Fruit fly (Drosophila melanogaster) whole organism, adult: Measurements from ENCODE around the gene CG14406.

Experiments
- CG11617 ChIP-seq: fragments of 200-800 bp; sonication (Bioruptor generic); optimal IDR thresholded peaks from 2 replicates; lab custom pipeline; 2017; ENCODE audit warnings: mild to moderate bottlenecking, missing biosample characterization, missing genetic modification reagents, missing genetic modification characterization
- CG12768 ChIP-seq: fragments of 200-800 bp; sonication (Bioruptor generic); optimal IDR thresholded peaks from 2 replicates; lab custom pipeline; 2017; ENCODE audit warnings: missing biosample characterization, missing genetic modification characterization, mild to moderate bottlenecking, moderate library complexity, missing genetic modification reagents
- CG14711 ChIP-seq: fragments of 200-800 bp; sonication (Bioruptor generic); optimal IDR thresholded peaks from 2 replicates; lab custom pipeline; 2018; ENCODE audit warnings: missing biosample characterization, mild to moderate bottlenecking, missing genetic modification characterization, moderate library complexity
- CG1620 ChIP-seq: fragments of 200-800 bp; sonication (Bioruptor generic); optimal IDR thresholded peaks from 2 replicates; lab custom pipeline; 2016; ENCODE audit warnings: missing biosample characterization, missing genetic modification characterization
- CG33017 ChIP-seq: fragments of 200-800 bp; sonication (Bioruptor generic); optimal IDR thresholded peaks from 2 replicates; lab custom pipeline; 2018; ENCODE audit warnings: missing biosample characterization, mild to moderate bottlenecking, missing genetic modification characterization, moderate library complexity
- CG5204 ChIP-seq: fragments of 200-800 bp; sonication (Bioruptor generic); optimal IDR thresholded peaks from 2 replicates; lab custom pipeline; 2016; ENCODE audit warnings: missing biosample characterization, missing genetic modification characterization
- CG7045 ChIP-seq: fragments of 200-800 bp; sonication (Bioruptor generic); optimal IDR thresholded peaks from 2 replicates; lab custom pipeline; 2017; ENCODE audit warnings: missing biosample characterization, mild to moderate bottlenecking, missing genetic modification characterization
- CG7101 ChIP-seq: fragments of 200-800 bp; sonication (Bioruptor generic); optimal IDR thresholded peaks from 2 replicates; lab custom pipeline; 2018; ENCODE audit warnings: missing biosample characterization, mild to moderate bottlenecking, missing genetic modification characterization, moderate library complexity
- Clk ChIP-seq: fragments of 200-800 bp; sonication (Bioruptor generic); optimal IDR thresholded peaks from 2 replicates; lab custom pipeline; 2017; ENCODE audit warnings: missing biosample characterization, missing genetic modification characterization
- Crg-1 ChIP-seq: fragments of 200-800 bp; sonication (Bioruptor generic); optimal IDR thresholded peaks from 2 replicates; lab custom pipeline; 2016; ENCODE audit warnings: missing biosample characterization, missing genetic modification characterization
- Hr96 ChIP-seq: fragments of 200-800 bp; sonication (Bioruptor generic); optimal IDR thresholded peaks from 2 replicates; lab custom pipeline; 2016; ENCODE audit warnings: missing biosample characterization, missing genetic modification characterization
- Mnt ChIP-seq: fragments of 200-800 bp; sonication (Bioruptor generic); optimal IDR thresholded peaks from 2 replicates; lab custom pipeline; 2016; ENCODE audit warnings: missing biosample characterization, mild to moderate bottlenecking, missing genetic modification characterization
- bab1 ChIP-seq: fragments of 200-800 bp; sonication (Bioruptor generic); optimal IDR thresholded peaks from 3 replicates; lab custom pipeline; 2019; ENCODE audit warnings: missing biosample characterization, mild to moderate bottlenecking, missing genetic modification characterization, moderate library complexity
- cic ChIP-seq: fragments of 200-800 bp; sonication (Bioruptor generic); optimal IDR thresholded peaks from 2 replicates; lab custom pipeline; 2017; ENCODE audit warnings: missing biosample characterization, mild to moderate bottlenecking, missing genetic modification characterization, moderate library complexity
- cnc ChIP-seq, 2 experiments: fragments of >200 bp; optimal IDR thresholded peaks; 2 replicates each; lab custom pipeline; 2017
- kay ChIP-seq: fragments of 200-800 bp; sonication (Bioruptor generic); peaks from one replicate; lab custom pipeline; 2016; ENCODE audit warnings: missing biosample characterization, missing genetic modification characterization, borderline replicate concordance
- ovo ChIP-seq: fragments of 200-800 bp; sonication (Bioruptor generic); optimal IDR thresholded peaks from 2 replicates; lab custom pipeline; 2016; ENCODE audit warnings: missing biosample characterization, missing genetic modification characterization
- pad ChIP-seq: fragments of 200-800 bp; sonication (Bioruptor generic); optimal IDR thresholded peaks from 3 replicates; lab custom pipeline; 2017; ENCODE audit warnings: missing biosample characterization, missing genetic modification characterization, mild to moderate bottlenecking, moderate library complexity, missing genetic modification reagents
- tj ChIP-seq: fragments of 200-800 bp; sonication (Bioruptor generic); optimal IDR thresholded peaks from 3 replicates; lab custom pipeline; 2017; ENCODE audit warnings: missing biosample characterization, mild to moderate bottlenecking, missing genetic modification characterization, moderate library complexity
- toe ChIP-seq: fragments of 200-800 bp; sonication (Bioruptor generic); optimal IDR thresholded peaks from 2 replicates; lab custom pipeline; 2016; ENCODE audit warnings: missing biosample characterization, missing genetic modification characterization

CG14406 gene

DNA sequence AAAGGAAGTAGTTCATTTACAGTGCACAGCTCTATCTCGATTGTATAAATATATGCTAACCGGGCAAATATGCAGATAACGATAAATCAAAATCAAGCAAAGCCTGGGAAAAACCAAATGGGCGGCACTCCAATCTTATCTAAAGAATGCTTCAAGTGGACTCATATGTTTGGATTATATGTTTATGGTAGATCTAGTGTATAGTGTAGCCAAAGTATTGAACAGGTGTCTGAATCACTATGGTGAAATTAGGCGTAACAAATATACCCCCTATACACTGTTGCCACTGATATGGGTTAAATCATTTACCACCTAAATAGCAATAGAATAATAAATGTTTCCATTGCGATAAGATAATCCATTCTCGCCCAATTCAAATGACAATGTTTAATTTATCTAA lies 35.9 kb upstream of the CG14406 start:
- TF ChIP-seq CG33017 (tag; lab: Kevin White, UChicago) (no peak), tj (GFP tag; lab: Kevin White, UChicago) (no peak), kay (GFP tag; lab: Kevin White, UChicago) (no peak), cnc (optimal IDR thresholded peaks at IDR 0.05; lab: Kevin White, UChicago) (no peak), Hr96 (GFP tag; lab: Kevin White, UChicago) (no peak), bab1 (no peak), CG1620 (no peak), pad (GFP tag; lab: Kevin White, UChicago) (no peak)

DNA sequence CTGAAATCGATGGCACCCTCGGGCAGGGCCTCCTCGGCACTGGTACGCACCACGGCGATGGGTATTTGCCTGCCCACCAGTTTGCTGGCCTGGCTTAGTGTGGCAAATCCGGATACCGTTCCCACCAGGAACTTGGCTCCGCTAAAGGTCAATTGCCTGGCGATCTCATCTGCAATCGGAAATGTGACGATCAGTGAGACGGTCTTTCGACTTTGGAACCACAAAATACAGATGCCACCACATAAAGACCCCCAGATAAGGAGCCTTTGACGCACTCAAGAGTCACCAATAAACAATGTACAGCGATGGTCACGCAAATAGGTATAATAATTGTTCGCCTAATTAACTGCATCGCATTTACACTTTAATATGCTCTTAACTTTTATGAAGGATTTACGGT lies 25.6 kb upstream of the CG14406 start:
- TF ChIP-seq Hr96 (GFP tag; lab: Kevin White, UChicago) (no peak), CG14711 (tag; lab: Kevin White, UChicago) (no peak), toe (no peak), cic (GFP tag; lab: Kevin White, UChicago) (no peak), Crg-1 (no peak), kay (GFP tag; lab: Kevin White, UChicago) (no peak), cnc (optimal IDR thresholded peaks at IDR 0.05; lab: Kevin White, UChicago) (no peak), Clk (GFP tag; lab: Kevin White, UChicago) (no peak), CG7101 (tag; lab: Kevin White, UChicago) (no peak), CG33017 (tag; lab: Kevin White, UChicago) (no peak), pad (GFP tag; lab: Kevin White, UChicago) (no peak), CG12768 (no peak)

DNA sequence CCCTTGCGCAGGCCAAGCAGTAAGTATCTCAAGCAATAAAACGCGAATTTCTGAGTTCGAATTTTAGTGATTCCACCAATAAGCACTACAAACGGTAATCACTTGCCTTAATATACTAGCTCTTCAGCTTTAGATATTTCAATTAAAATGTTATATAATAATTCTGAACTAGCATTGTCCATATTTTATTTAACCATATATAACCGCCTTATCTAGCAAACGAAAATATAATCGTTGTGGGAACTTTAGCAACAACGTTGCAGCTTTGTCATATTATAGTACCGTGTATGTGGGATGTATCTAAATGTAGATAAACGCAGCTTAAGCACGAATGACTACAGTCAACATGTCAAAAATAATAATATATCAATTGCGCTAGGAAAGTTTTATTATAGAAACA lies 20.7 kb upstream of the CG14406 start:
- no peak for TF ChIP-seq cic (GFP tag; lab: Kevin White, UChicago)
- no peak for TF ChIP-seq CG33017 (tag; lab: Kevin White, UChicago)
- no peak for TF ChIP-seq bab1
- TF ChIP-seq kay (GFP tag; lab: Kevin White, UChicago) = peak; percentile 50

DNA sequence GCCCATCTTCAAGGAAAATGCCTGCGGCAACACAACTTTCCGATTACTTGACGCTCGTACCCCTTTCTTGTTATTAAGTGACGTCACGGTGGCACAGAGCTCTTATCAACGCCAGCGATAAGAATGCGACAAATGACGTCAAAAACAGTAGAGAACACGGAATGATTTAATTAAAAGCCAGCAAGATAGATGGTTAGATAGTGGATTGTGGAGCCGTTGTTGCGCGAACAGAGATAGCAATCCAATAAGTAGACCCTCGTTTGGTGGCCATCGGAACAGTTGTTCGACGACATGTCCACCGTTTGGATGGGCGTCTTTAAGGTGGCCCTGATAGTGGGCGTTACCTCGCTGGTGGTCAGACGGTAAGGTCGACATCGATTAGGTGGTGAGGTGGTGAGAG lies 19.2 kb upstream of the CG14406 start:
- TF ChIP-seq CG11617 (GFP tag; lab: Kevin White, UChicago) = no peak
- TF ChIP-seq CG12768 = no peak
- TF ChIP-seq CG33017 (tag; lab: Kevin White, UChicago) = no peak
- TF ChIP-seq cic (GFP tag; lab: Kevin White, UChicago) = peak; percentile 26
- TF ChIP-seq Clk (GFP tag; lab: Kevin White, UChicago) = no peak

DNA sequence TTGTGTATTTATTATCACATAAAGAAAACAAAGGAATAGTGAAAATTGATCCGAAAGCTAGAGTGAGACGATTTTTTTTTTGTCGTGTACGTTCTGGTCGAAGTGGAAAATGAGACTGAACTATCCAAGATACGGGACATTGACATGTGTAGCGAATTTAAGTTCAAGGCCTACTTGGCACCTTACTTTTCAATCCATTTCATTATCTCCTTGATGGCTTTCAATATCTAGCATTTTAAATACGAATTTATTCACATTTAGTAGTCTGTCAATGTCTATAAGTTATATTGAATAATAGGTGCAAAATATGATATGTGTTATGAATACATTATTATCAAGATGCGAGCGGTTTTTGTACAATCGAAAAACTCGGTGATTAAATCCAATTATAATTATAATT lies 18.2 kb upstream of the CG14406 start, which contains the start of gene CG32591:
CG32591 (minus strand) TSS at position 101 of the 400 bp plus-strand sequence.
- TF ChIP-seq CG11617 (GFP tag; lab: Kevin White, UChicago) (no peak), CG5204 (no peak), cnc (optimal IDR thresholded peaks at IDR 0.05; lab: Kevin White, UChicago) (no peak), ovo (no peak), CG33017 (tag; lab: Kevin White, UChicago) (no peak), cic (GFP tag; lab: Kevin White, UChicago) (no peak), pad (GFP tag; lab: Kevin White, UChicago) (no peak), toe (no peak), kay (GFP tag; lab: Kevin White, UChicago) (no peak), CG7045 (GFP tag; lab: Kevin White, UChicago) (no peak), Mnt (GFP tag; lab: Kevin White, UChicago) (no peak), Hr96 (GFP tag; lab: Kevin White, UChicago) (no peak)

DNA sequence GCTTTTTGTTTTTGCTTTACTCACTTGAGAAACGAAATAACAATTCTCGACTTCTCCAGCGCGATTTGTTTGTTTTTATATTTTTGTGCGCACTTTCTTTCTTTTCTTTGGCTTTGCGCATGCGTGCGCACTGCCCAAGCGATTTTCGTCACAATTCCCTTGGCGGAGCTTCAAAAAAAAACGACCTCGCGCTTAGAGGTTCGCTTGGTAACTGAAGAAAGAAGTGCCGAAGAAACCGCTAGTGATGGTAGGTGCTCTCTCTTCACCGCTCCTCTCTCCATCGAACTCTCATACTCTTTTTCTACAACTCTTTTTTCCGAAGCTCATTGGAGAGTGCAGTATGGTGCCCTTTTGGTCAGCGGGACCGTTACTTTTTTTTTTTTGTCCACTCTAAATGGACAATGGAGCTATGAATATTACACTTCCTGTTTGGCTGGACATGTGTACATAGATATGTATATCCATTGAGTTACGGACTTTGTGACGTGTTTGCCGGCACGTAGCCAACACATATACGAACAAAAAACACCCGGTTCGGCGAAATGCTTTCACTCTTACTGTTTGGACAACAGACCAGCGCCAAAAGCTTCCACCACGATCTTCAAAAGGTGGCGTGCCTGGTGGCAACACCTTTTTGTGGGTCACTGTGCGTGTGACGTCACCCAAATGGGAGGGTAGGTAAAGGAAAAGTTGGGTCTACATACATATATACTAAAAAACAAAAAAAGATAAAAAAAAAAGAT lies 12.8 kb upstream of the CG14406 start, which contains the start of gene CG9503:
CG9503 (minus strand) TSS at position 217 of the 743 bp plus-strand sequence.
- TF ChIP-seq CG14711 (tag; lab: Kevin White, UChicago) = no peak
- TF ChIP-seq ovo = peak; percentile 35

DNA sequence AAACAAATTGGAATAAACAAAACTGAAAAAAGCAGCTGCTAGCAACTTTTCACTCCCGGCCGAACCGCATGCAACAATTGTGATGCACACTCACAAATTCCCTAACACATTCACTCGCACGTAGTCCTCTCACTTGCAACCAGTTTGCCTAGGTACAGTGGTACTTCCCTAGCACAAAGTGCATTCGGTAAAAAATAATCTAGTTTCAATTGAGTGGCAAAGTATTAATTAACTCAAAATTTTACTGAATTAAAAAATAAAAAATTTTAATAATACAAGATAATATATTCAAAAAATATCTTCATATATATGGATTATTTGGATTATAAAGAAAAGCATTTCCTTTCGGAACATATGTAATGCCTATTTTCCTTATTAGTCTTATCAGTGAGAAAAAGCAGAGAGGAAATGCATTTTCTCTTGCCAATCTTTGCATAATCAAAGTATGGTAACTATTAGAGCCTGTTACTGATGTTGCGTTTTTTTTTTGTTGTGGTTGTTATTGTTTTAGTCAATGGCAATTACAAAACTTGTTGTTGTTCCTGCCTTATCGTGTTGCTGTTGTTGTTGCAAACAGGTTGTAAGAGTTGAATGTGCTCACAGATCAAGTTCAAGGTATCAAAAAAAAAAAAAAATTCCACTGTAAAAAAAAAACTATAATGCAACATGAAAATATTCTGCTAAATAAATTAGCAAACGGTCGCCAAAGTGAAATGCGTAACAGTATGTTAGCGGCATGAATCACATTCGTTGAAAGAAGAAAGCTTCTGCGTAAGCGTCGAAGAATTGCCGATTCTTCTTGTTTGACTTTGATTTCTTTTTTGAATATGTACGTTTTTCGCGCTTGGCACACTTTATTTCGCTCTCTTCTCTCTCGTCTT lies 12.0 kb upstream of the CG14406 start:
- TF ChIP-seq CG1620 = no peak
- no peak for TF ChIP-seq Clk (GFP tag; lab: Kevin White, UChicago)
- TF ChIP-seq CG14711 (tag; lab: Kevin White, UChicago) = no peak
- no peak for TF ChIP-seq Mnt (GFP tag; lab: Kevin White, UChicago)
- no peak for TF ChIP-seq CG7101 (tag; lab: Kevin White, UChicago)
- TF ChIP-seq ovo = no peak
- TF ChIP-seq kay (GFP tag; lab: Kevin White, UChicago) = no peak
- TF ChIP-seq CG33017 (tag; lab: Kevin White, UChicago) = no peak
- no peak for TF ChIP-seq cnc (optimal IDR thresholded peaks at IDR 0.05; lab: Kevin White, UChicago)
- TF ChIP-seq tj (GFP tag; lab: Kevin White, UChicago) = no peak
- no peak for TF ChIP-seq CG11617 (GFP tag; lab: Kevin White, UChicago)
- no peak for TF ChIP-seq bab1
- no peak for TF ChIP-seq Hr96 (GFP tag; lab: Kevin White, UChicago)
